Fruit fly (Drosophila melanogaster) whole organism, embryonic: ENCODE results near the gene CG11723.

Experiments used
- Adf1 ChIP-seq: fragments of 200-800 bp; sonication (Bioruptor generic); IDR thresholded peaks from 2 replicates; pipeline ENCODE4 v1.3.6; 2022; ENCODE audit warnings: missing biosample characterization, missing genetic modification characterization
- B-H1 ChIP-seq: fragments of 200-800 bp; sonication (Bioruptor generic); IDR thresholded peaks from 3 replicates; pipeline ENCODE4 v1.3.6; 2022; ENCODE audit warnings: missing biosample characterization, missing genetic modification characterization
- Bdp1 ChIP-seq: fragments of 200-800 bp; sonication (Bioruptor generic); optimal IDR thresholded peaks from 3 replicates; lab custom pipeline; 2016; ENCODE audit warnings: missing biosample characterization, missing genetic modification characterization
- CG12219 ChIP-seq: fragments of 200-800 bp; sonication (Bioruptor generic); optimal IDR thresholded peaks from 3 replicates; lab custom pipeline; 2018; ENCODE audit warnings: missing biosample characterization, mild to moderate bottlenecking, missing genetic modification characterization
- CG12744 ChIP-seq: fragments of 200-800 bp; sonication (Bioruptor generic); optimal IDR thresholded peaks from 2 replicates; lab custom pipeline; 2016; ENCODE audit warnings: missing biosample characterization, missing genetic modification characterization
- CG14710 ChIP-seq: fragments of 200-800 bp; sonication (Bioruptor generic); optimal IDR thresholded peaks from 3 replicates; lab custom pipeline; 2019; ENCODE audit warnings: missing biosample characterization, mild to moderate bottlenecking, missing genetic modification characterization, moderate library complexity
- CG14860 ChIP-seq: fragments of 200-800 bp; sonication (Bioruptor generic); IDR thresholded peaks from 3 replicates; pipeline ENCODE4 v1.3.6; 2022; ENCODE audit warnings: missing biosample characterization, missing genetic modification characterization; ENCODE audit not compliant: partially characterized antibody
- CG1529 ChIP-seq: fragments of 200-800 bp; sonication (Bioruptor generic); optimal IDR thresholded peaks from 3 replicates; lab custom pipeline; 2018; ENCODE audit warnings: missing biosample characterization, missing genetic modification characterization
- CG1603 ChIP-seq: fragments of 200-800 bp; sonication (Bioruptor generic); optimal IDR thresholded peaks from 2 replicates; lab custom pipeline; 2019; ENCODE audit warnings: missing biosample characterization, mild to moderate bottlenecking, missing genetic modification characterization, moderate library complexity
- CG16779 ChIP-seq: fragments of 200-800 bp; sonication (Bioruptor generic); IDR thresholded peaks from 2 replicates; pipeline ENCODE4 v1.3.6; 2022; ENCODE audit warnings: missing biosample characterization, missing genetic modification characterization
- CG17361 ChIP-seq: fragments of 200-800 bp; sonication (Bioruptor generic); IDR thresholded peaks from 3 replicates; pipeline ENCODE4 v1.3.6; 2022; ENCODE audit warnings: missing biosample characterization, missing genetic modification characterization
- CG17568 ChIP-seq: fragments of 200-800 bp; sonication (Bioruptor generic); optimal IDR thresholded peaks from 2 replicates; lab custom pipeline; 2018; ENCODE audit warnings: missing biosample characterization, mild to moderate bottlenecking, missing genetic modification characterization, moderate library complexity
- CG1792 ChIP-seq: fragments of 200-800 bp; sonication (Bioruptor generic); optimal IDR thresholded peaks from 2 replicates; lab custom pipeline; 2016; ENCODE audit warnings: missing biosample characterization, missing genetic modification characterization
- CG3065 ChIP-seq: fragments of 200-800 bp; sonication (Bioruptor generic); optimal IDR thresholded peaks from 2 replicates; lab custom pipeline; 2016; ENCODE audit warnings: missing biosample characterization, missing genetic modification characterization
- CG31365 ChIP-seq: fragments of 200-800 bp; sonication (Bioruptor generic); optimal IDR thresholded peaks from 2 replicates; lab custom pipeline; 2018; ENCODE audit warnings: missing biosample characterization, mild to moderate bottlenecking, missing genetic modification characterization
- CG32532 ChIP-seq: fragments of 200-800 bp; sonication (Bioruptor generic); IDR thresholded peaks from 2 replicates; pipeline ENCODE4 v1.3.6; 2022; ENCODE audit warnings: missing biosample characterization, missing genetic modification characterization
- CG34376 ChIP-seq: fragments of 200-800 bp; sonication (Bioruptor generic); optimal IDR thresholded peaks from 2 replicates; lab custom pipeline; 2018; ENCODE audit warnings: missing biosample characterization, mild to moderate bottlenecking, missing genetic modification characterization
- CG4328 ChIP-seq: fragments of 200-800 bp; sonication (Bioruptor generic); optimal IDR thresholded peaks from 3 replicates; lab custom pipeline; 2017; ENCODE audit warnings: missing biosample characterization, missing genetic modification reagents, missing genetic modification characterization
- CG4854 ChIP-seq: fragments of 200-800 bp; sonication (Bioruptor generic); optimal IDR thresholded peaks from 2 replicates; lab custom pipeline; 2016; ENCODE audit warnings: missing biosample characterization, missing genetic modification characterization, inconsistent platforms
- CG7357 ChIP-seq: fragments of 200-800 bp; sonication (Bioruptor generic); IDR thresholded peaks from 3 replicates; pipeline ENCODE4 v1.3.6; 2022; ENCODE audit warnings: missing biosample characterization, missing genetic modification characterization
- CG7987 ChIP-seq: fragments of 200-800 bp; sonication (Bioruptor generic); optimal IDR thresholded peaks from 2 replicates; lab custom pipeline; 2018; ENCODE audit warnings: missing biosample characterization, mild to moderate bottlenecking, missing genetic modification characterization, moderate library complexity
- D ChIP-seq, 2 experiments: fragments of 200-800 bp in 1 of 2; fragments of >200 bp in 1 of 2; sonication (Bioruptor generic) in 1 of 2; optimal IDR thresholded peaks; 2 replicates in 1 of 2; 3 replicates in 1 of 2; lab custom pipeline; 2017; ENCODE audit warnings: mild to moderate bottlenecking in 1 of 2, missing biosample characterization in 1 of 2, missing genetic modification characterization in 1 of 2, missing genetic modification reagents in 1 of 2
- Dad ChIP-seq: fragments of 200-800 bp; sonication (Bioruptor generic); optimal IDR thresholded peaks from 3 replicates; lab custom pipeline; 2016; ENCODE audit warnings: missing biosample characterization, missing genetic modification characterization
- Doc2 ChIP-seq: fragments of 200-800 bp; sonication (Bioruptor generic); IDR thresholded peaks from 2 replicates; pipeline ENCODE4 v1.3.6; 2022; ENCODE audit warnings: missing biosample characterization, missing genetic modification characterization
- ERR ChIP-seq: fragments of 200-800 bp; sonication (Bioruptor generic); optimal IDR thresholded peaks from 2 replicates; lab custom pipeline; 2016; ENCODE audit warnings: missing biosample characterization, missing genetic modification characterization
- Fer3 ChIP-seq: fragments of 200-800 bp; sonication (Bioruptor generic); optimal IDR thresholded peaks from 2 replicates; lab custom pipeline; 2018; ENCODE audit warnings: missing biosample characterization, mild to moderate bottlenecking, missing genetic modification characterization, moderate library complexity
- H15 ChIP-seq: fragments of 200-800 bp; sonication (Bioruptor generic); IDR thresholded peaks from 3 replicates; pipeline ENCODE4 v1.3.6; 2022; ENCODE audit warnings: missing biosample characterization, missing genetic modification characterization
- Hey ChIP-seq: fragments of 200-800 bp; sonication (Bioruptor generic); optimal IDR thresholded peaks from 3 replicates; lab custom pipeline; 2018; ENCODE audit warnings: missing biosample characterization, mild to moderate bottlenecking, missing genetic modification characterization
- Hr51 ChIP-seq, 2 experiments: fragments of 200-800 bp; sonication (Bioruptor generic); optimal IDR thresholded peaks; 2 replicates in 1 of 2; 3 replicates in 1 of 2; lab custom pipeline; 2016 to 2018; ENCODE audit warnings: missing biosample characterization in 2 of 2, missing genetic modification characterization in 2 of 2, mild to moderate bottlenecking in 1 of 2, moderate library complexity in 1 of 2
- Nf-YC ChIP-seq: fragments of 200-800 bp; optimal IDR thresholded peaks from 3 replicates; lab custom pipeline; 2019; ENCODE audit warnings: missing biosample characterization, mild to moderate bottlenecking, missing genetic modification characterization, moderate library complexity
- Six4 ChIP-seq: fragments of 200-800 bp; sonication (Bioruptor generic); optimal IDR thresholded peaks from 2 replicates; lab custom pipeline; 2016; ENCODE audit warnings: missing biosample characterization, missing genetic modification characterization
- Sox102F ChIP-seq: fragments of 200-800 bp; sonication (Bioruptor generic); optimal IDR thresholded peaks from 2 replicates; lab custom pipeline; 2018; ENCODE audit warnings: missing biosample characterization, mild to moderate bottlenecking, missing genetic modification characterization, moderate library complexity
- Ssrp ChIP-seq: fragments of 200-800 bp; sonication (Bioruptor generic); optimal IDR thresholded peaks from 2 replicates; lab custom pipeline; 2018; ENCODE audit warnings: missing biosample characterization, mild to moderate bottlenecking, missing genetic modification characterization, moderate library complexity
- ara ChIP-seq: fragments of 200-800 bp; sonication (Bioruptor generic); IDR thresholded peaks from 2 replicates; pipeline ENCODE4 v1.3.6; 2022; ENCODE audit warnings: missing biosample characterization, missing genetic modification characterization
- ato ChIP-seq: fragments of 200-800 bp; sonication (Bioruptor generic); IDR thresholded peaks from 2 replicates; pipeline ENCODE4 v1.3.6; 2022; ENCODE audit warnings: missing biosample characterization, missing genetic modification characterization; ENCODE audit not compliant: partially characterized antibody
- disco-r ChIP-seq: fragments of 200-800 bp; sonication (Bioruptor generic); optimal IDR thresholded peaks from 2 replicates; lab custom pipeline; 2016; ENCODE audit warnings: missing biosample characterization, missing genetic modification characterization
- dysf ChIP-seq: fragments of 200-800 bp; sonication (Bioruptor generic); IDR thresholded peaks from 3 replicates; pipeline ENCODE4 v1.3.6; 2022; ENCODE audit warnings: missing biosample characterization, missing genetic modification characterization
- esg ChIP-seq: fragments of 200-800 bp; sonication (Bioruptor generic); conservative IDR thresholded peaks from 2 replicates; pipeline ENCODE4 v1.3.6; 2022; ENCODE audit warnings: missing biosample characterization, missing genetic modification characterization
- hbn ChIP-seq: fragments of 200-800 bp; sonication (Bioruptor generic); IDR thresholded peaks from 2 replicates; pipeline ENCODE4 v1.3.6; 2022; ENCODE audit warnings: missing biosample characterization, missing genetic modification characterization; ENCODE audit not compliant: partially characterized antibody
- lbe ChIP-seq: fragments of 200-800 bp; sonication (Bioruptor generic); optimal IDR thresholded peaks from 2 replicates; lab custom pipeline; 2016; ENCODE audit warnings: missing biosample characterization, mild to moderate bottlenecking, missing genetic modification characterization
- lmd ChIP-seq: fragments of 200-800 bp; sonication (Bioruptor generic); IDR thresholded peaks from 2 replicates; pipeline ENCODE4 v1.3.6; 2022; ENCODE audit warnings: missing biosample characterization, missing genetic modification characterization
- nmo ChIP-seq: fragments of 200-800 bp; sonication (Bioruptor generic); optimal IDR thresholded peaks from 2 replicates; lab custom pipeline; 2018; ENCODE audit warnings: missing biosample characterization, mild to moderate bottlenecking, missing genetic modification characterization, moderate library complexity
- pita ChIP-seq: fragments of 200-800 bp; sonication (Bioruptor generic); optimal IDR thresholded peaks from 2 replicates; lab custom pipeline; 2017; ENCODE audit warnings: missing biosample characterization, mild to moderate bottlenecking, missing genetic modification characterization
- pnt ChIP-seq: fragments of 200-800 bp; sonication (Bioruptor generic); optimal IDR thresholded peaks from 3 replicates; lab custom pipeline; 2016; ENCODE audit warnings: missing biosample characterization, missing genetic modification characterization
- seq ChIP-seq: fragments of 200-800 bp; sonication (Bioruptor generic); IDR thresholded peaks from 2 replicates; pipeline ENCODE4 v1.3.6; 2022; ENCODE audit warnings: missing biosample characterization, missing genetic modification characterization
- shn ChIP-seq: fragments of 200-800 bp; sonication (Bioruptor generic); optimal IDR thresholded peaks from 3 replicates; lab custom pipeline; 2016; ENCODE audit warnings: missing biosample characterization, missing genetic modification characterization
- sima ChIP-seq: fragments of 200-800 bp; sonication (Bioruptor generic); optimal IDR thresholded peaks from 2 replicates; lab custom pipeline; 2016; ENCODE audit warnings: missing biosample characterization, missing genetic modification characterization
- so ChIP-seq: fragments of 200-800 bp; sonication (Bioruptor generic); IDR thresholded peaks from 3 replicates; pipeline ENCODE4 v1.3.6; 2022; ENCODE audit warnings: missing biosample characterization, missing genetic modification characterization
- sug ChIP-seq: fragments of 200-800 bp; optimal IDR thresholded peaks from 2 replicates; lab custom pipeline; 2019; ENCODE audit warnings: missing biosample characterization, mild to moderate bottlenecking, missing genetic modification characterization, moderate library complexity
- zf30C ChIP-seq: fragments of 200-800 bp; sonication (Bioruptor generic); optimal IDR thresholded peaks from 3 replicates; lab custom pipeline; 2018; ENCODE audit warnings: missing biosample characterization, mild to moderate bottlenecking, missing genetic modification characterization

Gene CG11723

DNA sequence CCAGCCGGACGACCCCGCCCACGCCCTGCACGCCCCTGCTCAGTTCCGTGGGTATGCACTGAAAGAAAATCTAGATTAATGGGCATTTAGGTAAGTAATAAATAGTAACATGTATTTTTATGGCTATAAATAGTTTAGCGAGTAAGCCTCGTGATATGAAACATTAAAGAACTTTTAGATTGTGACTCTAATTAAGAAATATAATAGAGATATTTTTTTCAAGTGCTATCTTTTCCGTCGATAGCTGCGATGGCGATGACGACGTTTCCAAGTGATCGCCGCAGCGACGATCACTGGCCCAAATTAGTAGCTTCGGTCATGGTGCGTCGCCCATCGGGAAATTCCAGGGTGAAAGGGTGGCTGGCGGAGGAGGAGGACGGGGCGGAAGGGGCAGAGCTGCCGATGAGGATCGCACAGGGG, 33.1 kb upstream of the CG11723 start (continued):
- TF ChIP-seq CG1603 (peak; percentile 91), pita (GFP tag; lab: Kevin White, UChicago) (no peak), CG31365 (tag; lab: Kevin White, UChicago) (peak; percentile 63), lmd (GFP tag; lab: Robert Waterston, UW) (peak; percentile 91), Sox102F (GFP tag; lab: Kevin White, UChicago) (peak; percentile 96), CG1792 (peak; percentile 54), ato (GFP tag; lab: Robert Waterston, UW) (no peak), D (optimal IDR thresholded peaks at IDR 0.05; lab: Kevin White, UChicago) (no peak), D (GFP tag; optimal IDR thresholded peaks at IDR 0.05; lab: Kevin White, UChicago) (peak; percentile 92), CG14710 (peak; percentile 92), CG32532 (GFP tag; lab: Robert Waterston, UW) (peak; percentile 89), esg (GFP tag; lab: Robert Waterston, UW) (peak; percentile 89), H15 (peak; percentile 88), CG12219 (GFP tag; lab: Kevin White, UChicago) (peak; percentile 89), Six4 (GFP tag; lab: Kevin White, UChicago) (peak; percentile 92), shn (GFP tag; lab: Kevin White, UChicago) (no peak), sima (GFP tag; lab: Kevin White, UChicago) (peak; percentile 23), CG4328 (GFP tag; lab: Kevin White, UChicago) (peak; percentile 55), CG14860 (GFP tag; lab: Robert Waterston, UW) (no peak), B-H1 (peak; percentile 85), Bdp1 (peak; percentile 61), zf30C (GFP tag; lab: Kevin White, UChicago) (peak; percentile 76), CG17568 (peak; percentile 81), CG34376 (GFP tag; lab: Kevin White, UChicago) (no peak), Adf1 (GFP tag; lab: Robert Waterston, UW) (peak; percentile 48), dysf (GFP tag; lab: Robert Waterston, UW) (peak; percentile 91), disco-r (peak; percentile 34), Hey (tag; lab: Kevin White, UChicago) (no peak), CG1529 (GFP tag; lab: Kevin White, UChicago) (peak; percentile 85), CG3065 (GFP tag; lab: Kevin White, UChicago) (peak; percentile 69), Doc2 (GFP tag; lab: Robert Waterston, UW) (0 out of 2 replicates have a peak, but pooled peaks have one; percentile 17), Hr51 (GFP tag; optimal IDR thresholded peaks at IDR 0.05; lab: Kevin White, UChicago) (peak; percentile 64 to 94), Ssrp (tag; lab: Kevin White, UChicago) (peak; percentile 93), ara (peak; percentile 94), sug (tag; lab: Kevin White, UChicago) (peak; percentile 3), CG7987 (GFP tag; lab: Kevin White, UChicago) (peak; percentile 53), CG16779 (peak; percentile 73; the same call in 1 of the 2 replicates), lbe (peak; percentile 49), CG12744 (GFP tag; lab: Kevin White, UChicago) (peak; percentile 73), ERR (GFP tag; lab: Kevin White, UChicago) (peak; percentile 59), nmo (peak; percentile 94), CG4854 (GFP tag; lab: Kevin White, UChicago) (peak; percentile 80), CG17361 (GFP tag; lab: Robert Waterston, UW) (peak; percentile 81), Nf-YC (tag; lab: Kevin White, UChicago) (peak; percentile 64), hbn (GFP tag; lab: Robert Waterston, UW) (no peak), Fer3 (tag; lab: Kevin White, UChicago) (peak; percentile 88), CG7357 (peak; percentile 72; the same call in 2 of the 3 replicates), Dad (peak; percentile 85), so (peak; percentile 90), pnt (peak; percentile 74), seq (peak; percentile 80)
